Fruit fly (Drosophila melanogaster) whole organism, embryonic: Measurements from ENCODE around the gene LanB2.

Experiments used
- Adf1 ChIP-seq: fragments of 200-800 bp; sonication (Bioruptor generic); IDR thresholded peaks from 2 replicates; pipeline ENCODE4 v1.3.6; 2022; ENCODE audit warnings: missing biosample characterization, missing genetic modification characterization
- Aef1 ChIP-seq: fragments of 200-800 bp; sonication (Bioruptor generic); IDR thresholded peaks from 3 replicates; pipeline ENCODE4 v1.3.6; 2022; ENCODE audit warnings: missing biosample characterization, missing genetic modification characterization
- Asciz ChIP-seq: fragments of 200-800 bp; sonication (Bioruptor generic); optimal IDR thresholded peaks from 2 replicates; lab custom pipeline; 2017; ENCODE audit warnings: missing biosample characterization, mild to moderate bottlenecking, missing genetic modification characterization, missing genetic modification reagents
- CG10274 ChIP-seq: fragments of 200-800 bp; sonication (Bioruptor generic); optimal IDR thresholded peaks from 3 replicates; lab custom pipeline; 2017; ENCODE audit warnings: missing biosample characterization, mild to moderate bottlenecking, missing genetic modification characterization
- CG10431 ChIP-seq: fragments of 200-800 bp; sonication (Bioruptor generic); optimal IDR thresholded peaks from 3 replicates; lab custom pipeline; 2018; ENCODE audit warnings: missing biosample characterization, mild to moderate bottlenecking, missing genetic modification characterization
- CG10462 ChIP-seq: fragments of 200-800 bp; sonication (Bioruptor generic); optimal IDR thresholded peaks from 2 replicates; lab custom pipeline; 2016; ENCODE audit warnings: missing biosample characterization, missing genetic modification characterization
- CG11247 ChIP-seq: fragments of 200-800 bp; sonication (Bioruptor generic); IDR thresholded peaks from 2 replicates; pipeline ENCODE4 v1.3.6; 2022; ENCODE audit warnings: missing biosample characterization, missing genetic modification characterization
- CG13123 ChIP-seq: fragments of 200-800 bp; sonication (Bioruptor generic); optimal IDR thresholded peaks from 2 replicates; lab custom pipeline; 2016; ENCODE audit warnings: missing biosample characterization, missing genetic modification characterization
- CG14667 ChIP-seq: fragments of 200-800 bp; sonication (Bioruptor generic); IDR thresholded peaks from 2 replicates; pipeline ENCODE4 v1.3.6; 2022; ENCODE audit warnings: missing biosample characterization, missing genetic modification characterization
- CG17568 ChIP-seq: fragments of 200-800 bp; sonication (Bioruptor generic); optimal IDR thresholded peaks from 2 replicates; lab custom pipeline; 2018; ENCODE audit warnings: missing biosample characterization, mild to moderate bottlenecking, missing genetic modification characterization, moderate library complexity
- CG1792 ChIP-seq: fragments of 200-800 bp; sonication (Bioruptor generic); optimal IDR thresholded peaks from 2 replicates; lab custom pipeline; 2016; ENCODE audit warnings: missing biosample characterization, missing genetic modification characterization
- CG18599 ChIP-seq: fragments of 200-800 bp; sonication (Bioruptor generic); optimal IDR thresholded peaks from 3 replicates; lab custom pipeline; 2017; ENCODE audit warnings: missing biosample characterization, missing genetic modification characterization, mild to moderate bottlenecking, moderate library complexity, missing genetic modification reagents
- CG34422 ChIP-seq: fragments of 200-800 bp; sonication (Bioruptor generic); IDR thresholded peaks from 3 replicates; pipeline ENCODE4 v1.3.6; 2022; ENCODE audit warnings: missing biosample characterization, missing genetic modification characterization
- CG6683 ChIP-seq: fragments of 200-800 bp; sonication (Bioruptor generic); optimal IDR thresholded peaks from 2 replicates; lab custom pipeline; 2017; ENCODE audit warnings: missing biosample characterization, mild to moderate bottlenecking, missing genetic modification characterization, missing genetic modification reagents
- CG8281 ChIP-seq: fragments of 200-800 bp; sonication (Bioruptor generic); optimal IDR thresholded peaks from 2 replicates; lab custom pipeline; 2018; ENCODE audit warnings: missing biosample characterization, mild to moderate bottlenecking, missing genetic modification characterization, moderate library complexity
- CHES-1-like ChIP-seq: fragments of 200-800 bp; sonication (Bioruptor generic); optimal IDR thresholded peaks from 2 replicates; lab custom pipeline; 2016; ENCODE audit warnings: missing biosample characterization, missing genetic modification characterization
- Chrac-16 ChIP-seq: fragments of 200-800 bp; sonication (Bioruptor generic); optimal IDR thresholded peaks from 3 replicates; lab custom pipeline; 2016; ENCODE audit warnings: missing biosample characterization, missing genetic modification characterization
- Drgx ChIP-seq: fragments of 200-800 bp; sonication (Bioruptor generic); IDR thresholded peaks from 2 replicates; pipeline ENCODE4 v1.3.6; 2022; ENCODE audit warnings: missing biosample characterization, missing genetic modification characterization
- GATAe ChIP-seq: fragments of 200-800 bp; sonication (Bioruptor generic); conservative IDR thresholded peaks from 2 replicates; pipeline ENCODE4 v1.3.6; 2022; ENCODE audit warnings: missing biosample characterization, missing genetic modification characterization
- Meics ChIP-seq: fragments of 200-800 bp; sonication (Bioruptor generic); optimal IDR thresholded peaks from 2 replicates; lab custom pipeline; 2017; ENCODE audit warnings: missing biosample characterization, mild to moderate bottlenecking, missing genetic modification characterization
- Mes4 ChIP-seq: fragments of 200-800 bp; sonication (Bioruptor generic); optimal IDR thresholded peaks from 2 replicates; lab custom pipeline; 2016; ENCODE audit warnings: missing biosample characterization, missing genetic modification characterization
- PHDP ChIP-seq: fragments of 200-800 bp; sonication (Bioruptor generic); optimal IDR thresholded peaks from 3 replicates; lab custom pipeline; 2018; ENCODE audit warnings: missing biosample characterization, mild to moderate bottlenecking, missing genetic modification characterization, moderate library complexity
- Xrp1 ChIP-seq: fragments of 200-800 bp; sonication (Bioruptor generic); IDR thresholded peaks from 2 replicates; pipeline ENCODE4 v1.3.6; 2022; ENCODE audit warnings: missing biosample characterization, missing genetic modification characterization
- bbx ChIP-seq: fragments of 200-800 bp; sonication (Bioruptor generic); IDR thresholded peaks from 2 replicates; pipeline ENCODE4 v1.3.6; 2022; ENCODE audit warnings: missing biosample characterization, missing genetic modification characterization; ENCODE audit not compliant: partially characterized antibody
- chm ChIP-seq: fragments of 200-800 bp; sonication (Bioruptor generic); IDR thresholded peaks from 2 replicates; pipeline ENCODE4 v1.3.6; 2022; ENCODE audit warnings: missing biosample characterization, missing genetic modification characterization
- crol ChIP-seq: fragments of 200-800 bp; sonication (Bioruptor generic); IDR thresholded peaks from 2 replicates; pipeline ENCODE4 v1.3.6; 2022; ENCODE audit warnings: missing biosample characterization, missing genetic modification characterization
- crp ChIP-seq, 2 experiments: fragments of 200-800 bp; sonication (Bioruptor generic); optimal IDR thresholded peaks; 2 replicates in 1 of 2; 3 replicates in 1 of 2; lab custom pipeline; 2017; ENCODE audit warnings: missing biosample characterization in 2 of 2, missing genetic modification characterization in 2 of 2, mild to moderate bottlenecking in 1 of 2, moderate library complexity in 1 of 2
- dati ChIP-seq: fragments of 200-800 bp; sonication (Bioruptor generic); IDR thresholded peaks from 2 replicates; pipeline ENCODE4 v1.3.6; 2022; ENCODE audit warnings: missing biosample characterization, missing genetic modification characterization
- esg ChIP-seq: fragments of 200-800 bp; sonication (Bioruptor generic); conservative IDR thresholded peaks from 2 replicates; pipeline ENCODE4 v1.3.6; 2022; ENCODE audit warnings: missing biosample characterization, missing genetic modification characterization
- hth ChIP-seq: fragments of >200 bp; optimal IDR thresholded peaks from 2 replicates; lab custom pipeline; 2017; ENCODE audit warnings: inconsistent platforms
- sima ChIP-seq: fragments of 200-800 bp; sonication (Bioruptor generic); optimal IDR thresholded peaks from 2 replicates; lab custom pipeline; 2016; ENCODE audit warnings: missing biosample characterization, missing genetic modification characterization
- so ChIP-seq: fragments of 200-800 bp; sonication (Bioruptor generic); IDR thresholded peaks from 3 replicates; pipeline ENCODE4 v1.3.6; 2022; ENCODE audit warnings: missing biosample characterization, missing genetic modification characterization
- sug ChIP-seq: fragments of 200-800 bp; optimal IDR thresholded peaks from 2 replicates; lab custom pipeline; 2019; ENCODE audit warnings: missing biosample characterization, mild to moderate bottlenecking, missing genetic modification characterization, moderate library complexity
- tup ChIP-seq: fragments of 200-800 bp; sonication (Bioruptor generic); optimal IDR thresholded peaks from 2 replicates; lab custom pipeline; 2016; ENCODE audit warnings: missing biosample characterization, mild to moderate bottlenecking, missing genetic modification characterization, moderate library complexity
- vfl ChIP-seq: fragments of 200-800 bp; sonication (Bioruptor generic); optimal IDR thresholded peaks from 2 replicates; lab custom pipeline; 2016; ENCODE audit warnings: missing biosample characterization, missing genetic modification characterization
- zfh1 ChIP-seq: fragments of 200-800 bp; sonication (Bioruptor generic); IDR thresholded peaks from 3 replicates; pipeline ENCODE4 v1.3.6; 2022; ENCODE audit warnings: missing biosample characterization, missing genetic modification characterization

Gene LanB2

dm6 chr3L:9671372-9671771 is 56.7 kb downstream of the LanB2 start (continued):
- TF ChIP-seq zfh1 (GFP tag; lab: Robert Waterston, UW) (no peak), CG10274 (GFP tag; lab: Kevin White, UChicago) (no peak), CHES-1-like (GFP tag; lab: Kevin White, UChicago) (no peak), CG14667 (GFP tag; lab: Robert Waterston, UW) (no peak), CG34422 (GFP tag; lab: Robert Waterston, UW) (no peak), CG18599 (no peak), PHDP (tag; lab: Kevin White, UChicago) (no peak), sug (tag; lab: Kevin White, UChicago) (peak; percentile 83), Mes4 (GFP tag; lab: Kevin White, UChicago) (no peak), CG17568 (no peak), Asciz (GFP tag; lab: Kevin White, UChicago) (no peak), CG10462 (GFP tag; lab: Kevin White, UChicago) (no peak), Xrp1 (GFP tag; lab: Robert Waterston, UW) (no peak), vfl (no peak), Aef1 (GFP tag; lab: Robert Waterston, UW) (peak; percentile 67), hth (no peak), CG1792 (GFP tag; lab: Kevin White, UChicago) (no peak), Adf1 (GFP tag; lab: Robert Waterston, UW) (peak; percentile 51; the same call in 1 of the 2 replicates), CG13123 (GFP tag; lab: Kevin White, UChicago) (no peak), CG10431 (no peak), so (no peak), CG6683 (no peak), crp (GFP tag; optimal IDR thresholded peaks at IDR 0.05; lab: Kevin White, UChicago) (peak in 1 of 2 experiments; percentile 30), sima (GFP tag; lab: Kevin White, UChicago) (no peak), bbx (GFP tag; lab: Robert Waterston, UW) (0 out of 2 replicates have a peak, but pooled peaks have one; percentile 8), Chrac-16 (GFP tag; lab: Kevin White, UChicago) (no peak), CG11247 (GFP tag; lab: Robert Waterston, UW) (0 out of 2 replicates have a peak, but pooled peaks have one; percentile 17), esg (GFP tag; lab: Robert Waterston, UW) (no peak), CG8281 (no peak), Meics (no peak), dati (GFP tag; lab: Robert Waterston, UW) (no peak), chm (no peak), crol (GFP tag; lab: Robert Waterston, UW) (peak; percentile 42; the same call in 1 of the 2 replicates), Drgx (GFP tag; lab: Robert Waterston, UW) (no peak), tup (no peak), GATAe (peak; percentile 89)
